Worm (Caenorhabditis elegans): ENCODE data around the gene srv-6.

- TF ChIP-seq fkh-6 (tag; optimal IDR thresholded peaks at IDR 0.05), result no peak
- no peak for TF ChIP-seq pag-3 (tag; optimal IDR thresholded peaks at IDR 0.05; ENCODE audit: borderline replicate concordance)
- TF ChIP-seq elt-2 (tag; optimal IDR thresholded peaks at IDR 0.05), result peak; percentile 76
- TF ChIP-seq pha-4 (tag; optimal IDR thresholded peaks at IDR 0.05), result no peak
- TF ChIP-seq fkh-10 (GFP tag; optimal IDR thresholded peaks at IDR 0.05), result peak; percentile 68
- peak; percentile 94 for TF ChIP-seq ceh-48 (tag; optimal IDR thresholded peaks at IDR 0.05)
- peak; percentile 83 for TF ChIP-seq pax-1 (tag; optimal IDR thresholded peaks at IDR 0.05)
- TF ChIP-seq eyg-1 (tag; optimal IDR thresholded peaks at IDR 0.05), result peak; percentile 73
- TF ChIP-seq dmd-4 (tag; optimal IDR thresholded peaks at IDR 0.05; ENCODE audit: borderline replicate concordance), result peak; percentile 76
- no peak for TF ChIP-seq nhr-232 (tag; optimal IDR thresholded peaks at IDR 0.05)
- peak; percentile 32 for TF ChIP-seq ahr-1 (tag; optimal IDR thresholded peaks at IDR 0.05)
- no peak for TF ChIP-seq K02D7.2 (tag; optimal IDR thresholded peaks at IDR 0.05)
Observed at ce11 chrX:4209131-4209530, 47.7 kb upstream of the srv-6 start.

All from whole organism, late embryonic.